Fruit fly (Drosophila melanogaster) whole organism: Measurements from ENCODE around the gene CG17217.

Experiments
- EcR ChIP-seq, 2 experiments: fragments of >200 bp; optimal IDR thresholded peaks; 2 replicates each; lab custom pipeline; 2017; ENCODE audit warnings: missing biosample characterization in 2 of 2, missing genetic modification characterization in 2 of 2, missing genetic modification reagents in 2 of 2
- pan ChIP-seq: fragments of >200 bp; optimal IDR thresholded peaks from 2 replicates; lab custom pipeline; 2017

dm6 chr2L:12137708-12138107 lies 32.6 kb upstream of the CG17217 start, which contains the start of gene Gr33a:
- no peak for TF ChIP-seq EcR (GFP tag; optimal IDR thresholded peaks at IDR 0.05; lab: Kevin White, UChicago)
- no peak for TF ChIP-seq pan (lab: Kevin White, UChicago)
